Fruit fly (Drosophila melanogaster) whole organism, wandering third instar larva: ENCODE results near the gene eIF2alpha.
A peak's percentile ranks its signal among the peaks of the same experiment; 100 is the strongest.

ENCODE experiments used
- Abd-B ChIP-seq: fragments of >200 bp; optimal IDR thresholded peaks from 2 replicates; lab custom pipeline; 2017; ENCODE audit warnings: missing biosample characterization, missing genetic modification characterization
- Jra ChIP-seq: sonication (Bioruptor generic); optimal IDR thresholded peaks from 2 replicates; lab custom pipeline; 2016; ENCODE audit warnings: missing biosample characterization, missing genetic modification characterization
- Myc ChIP-seq: fragments of >200 bp; optimal IDR thresholded peaks from 2 replicates; lab custom pipeline; 2017
- dl ChIP-seq, 2 experiments: fragments of 175-275, 200-275 bp in 1 of 2; fragments of 200-275 bp in 1 of 2; sonication (Bioruptor generic); optimal IDR thresholded peaks; lab custom pipeline; 2018; ENCODE audit warnings: mild to moderate bottlenecking in 2 of 2, missing biosample characterization in 2 of 2, missing genetic modification characterization in 2 of 2, moderate library complexity in 2 of 2; ENCODE audit not compliant: partially characterized antibody in 2 of 2, insufficient read depth in 1 of 2
- h ChIP-seq: fragments of 200-800 bp; sonication (Bioruptor generic); optimal IDR thresholded peaks from 3 replicates; lab custom pipeline; 2016; ENCODE audit warnings: missing biosample characterization, mild to moderate bottlenecking, missing genetic modification characterization
- psq ChIP-seq: fragments of 200-800 bp; sonication (Bioruptor generic); optimal IDR thresholded peaks from 3 replicates; lab custom pipeline; 2017; ENCODE audit warnings: missing biosample characterization, mild to moderate bottlenecking, missing genetic modification characterization, moderate library complexity
- sage ChIP-seq: fragments of 200-800 bp; sonication (Bioruptor generic); optimal IDR thresholded peaks from 2 replicates; lab custom pipeline; 2016; ENCODE audit warnings: missing biosample characterization, mild to moderate bottlenecking, missing genetic modification characterization
- sv ChIP-seq: fragments of 200-800 bp; sonication (Bioruptor generic); optimal IDR thresholded peaks from 3 replicates; lab custom pipeline; 2016; ENCODE audit warnings: missing biosample characterization, missing genetic modification characterization

DNA sequence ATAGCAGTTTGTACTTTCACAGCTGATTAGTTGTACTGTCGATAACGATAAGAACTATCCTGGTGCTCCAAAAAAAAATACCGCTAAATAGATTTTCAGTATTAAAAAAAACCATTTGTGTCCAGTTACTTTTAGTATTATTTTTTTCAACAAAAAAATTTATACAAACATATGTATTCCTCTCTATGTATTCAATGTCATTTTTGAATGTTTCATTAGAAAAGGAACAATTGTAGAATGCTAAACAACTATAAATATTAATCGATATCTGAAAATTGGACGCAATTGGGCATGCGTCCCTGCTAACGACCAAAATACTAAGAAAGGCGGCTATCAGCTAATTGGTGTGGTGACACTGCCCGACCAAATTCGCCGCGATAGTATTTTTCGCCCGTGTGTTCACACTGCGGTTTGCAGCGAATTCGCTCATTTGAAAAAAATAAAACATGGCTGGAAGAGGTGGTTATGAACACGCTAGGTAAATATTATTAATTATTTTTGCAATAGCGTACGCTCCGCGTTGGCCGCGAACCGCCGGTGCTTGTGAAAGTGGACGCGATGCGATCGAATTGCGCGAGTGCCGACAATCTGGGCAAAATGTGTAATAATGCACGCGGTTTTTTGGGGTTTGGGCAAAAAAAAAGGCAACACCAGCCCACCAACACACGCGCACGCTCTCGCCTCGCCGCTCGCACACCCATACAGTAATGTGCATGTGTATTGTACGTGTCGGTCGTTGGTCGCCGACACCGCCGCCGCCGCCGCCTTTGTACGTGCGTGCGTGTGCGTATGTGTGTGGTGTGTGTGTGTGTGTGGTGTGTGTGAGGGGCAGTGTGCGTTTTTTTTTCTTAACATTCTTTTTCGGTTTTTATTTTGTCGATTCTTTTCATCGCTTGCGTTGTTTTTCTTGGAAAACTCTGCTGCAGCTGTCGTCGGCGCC is 1.7 kb upstream of the eIF2alpha start, which contains the start of the genes CG34015 and eIF4H1:
- TF ChIP-seq psq (GFP tag; lab: Kevin White, UChicago) = peak; percentile 1
- no peak for TF ChIP-seq sv (GFP tag; lab: Kevin White, UChicago)
- peak; percentile 20 for TF ChIP-seq Jra (GFP tag; lab: Kevin White, UChicago)
- TF ChIP-seq h (GFP tag; lab: Kevin White, UChicago) = peak; percentile 19
- no peak for TF ChIP-seq sage (GFP tag; lab: Kevin White, UChicago)
- TF ChIP-seq Abd-B (GFP tag; lab: Kevin White, UChicago) = peak; percentile 48
- no peak for TF ChIP-seq dl (GFP tag; optimal IDR thresholded peaks at IDR 0.05; lab: Kevin White, UChicago; ENCODE audit: insufficient read depth in 1 of 2, partially characterized antibody in 2 of 2)
- peak; percentile 35 for TF ChIP-seq Myc (lab: Kevin White, UChicago)
